Worm (Caenorhabditis elegans): ENCODE results near the gene F11D11.3.

Gene F11D11.3

ce11 chrV:18711362-18711761 is 48.7 kb downstream of the F11D11.3 start:
- TF ChIP-seq egl-27 (tag; optimal IDR thresholded peaks at IDR 0.05) (no peak), crh-2 (tag; optimal IDR thresholded peaks at IDR 0.05) (no peak), snpc-4 (tag; optimal IDR thresholded peaks at IDR 0.05) (no peak), ceh-16 (tag; optimal IDR thresholded peaks at IDR 0.05) (no peak), nhr-237 (tag; optimal IDR thresholded peaks at IDR 0.05) (no peak), mdl-1 (tag; optimal IDR thresholded peaks at IDR 0.05) (no peak), unc-62 (GFP tag; optimal IDR thresholded peaks at IDR 0.05) (no peak), fos-1 (tag; optimal IDR thresholded peaks at IDR 0.05) (no peak), nhr-12 (tag; optimal IDR thresholded peaks at IDR 0.05) (no peak), aly-2 (tag; optimal IDR thresholded peaks at IDR 0.05) (no peak), skn-1 (tag; optimal IDR thresholded peaks at IDR 0.05) (no peak), zag-1 (tag; optimal IDR thresholded peaks at IDR 0.05) (no peak), mab-5 (tag; optimal IDR thresholded peaks at IDR 0.05) (no peak), C34F6.9 (tag; optimal IDR thresholded peaks at IDR 0.05) (no peak), ama-1 (optimal IDR thresholded peaks at IDR 0.05) (no peak), dmd-4 (tag; optimal IDR thresholded peaks at IDR 0.05) (no peak), unc-39 (tag; optimal IDR thresholded peaks at IDR 0.05) (no peak), ztf-1 (GFP tag; conservative IDR thresholded peaks at IDR 0.05) (no peak), mbf-1 (tag; optimal IDR thresholded peaks at IDR 0.05) (no peak), nhr-25 (tag; optimal IDR thresholded peaks at IDR 0.05) (no peak)

ce11 chrV:18710045-18710490 is 50.0 kb downstream of the F11D11.3 start:
- TF ChIP-seq lsy-2 (tag; optimal IDR thresholded peaks at IDR 0.05) (peak in 1 of 2 experiments; percentile 64), sma-3 (GFP tag; optimal IDR thresholded peaks at IDR 0.05) (no peak), unc-62 (GFP tag; optimal IDR thresholded peaks at IDR 0.05) (no peak), peb-1 (tag; optimal IDR thresholded peaks at IDR 0.05) (no peak), nhr-6 (tag; optimal IDR thresholded peaks at IDR 0.05) (no peak), snpc-4 (tag; optimal IDR thresholded peaks at IDR 0.05) (no peak), ZK546.5 (tag; optimal IDR thresholded peaks at IDR 0.05) (no peak), C34F6.9 (tag; optimal IDR thresholded peaks at IDR 0.05) (peak; percentile 28), fos-1 (tag; optimal IDR thresholded peaks at IDR 0.05) (no peak), lin-11 (tag; optimal IDR thresholded peaks at IDR 0.05) (no peak), lin-39 (tag; optimal IDR thresholded peaks at IDR 0.05) (no peak), nhr-237 (tag; optimal IDR thresholded peaks at IDR 0.05) (no peak), blmp-1 (tag; optimal IDR thresholded peaks at IDR 0.05; ENCODE audit: insufficient read depth) (no peak), lin-13 (GFP tag; optimal IDR thresholded peaks at IDR 0.05) (peak; percentile 33), unc-55 (GFP tag; optimal IDR thresholded peaks at IDR 0.05) (peak; percentile 68), elt-3 (tag; optimal IDR thresholded peaks at IDR 0.05) (no peak), nhr-11 (tag; optimal IDR thresholded peaks at IDR 0.05) (no peak), dmd-4 (tag; optimal IDR thresholded peaks at IDR 0.05) (no peak), skn-1 (tag; optimal IDR thresholded peaks at IDR 0.05) (no peak), nhr-25 (tag; optimal IDR thresholded peaks at IDR 0.05) (no peak), sem-4 (tag; optimal IDR thresholded peaks at IDR 0.05) (peak; percentile 88), mab-5 (tag; optimal IDR thresholded peaks at IDR 0.05) (no peak), ztf-11 (tag; optimal IDR thresholded peaks at IDR 0.05) (no peak)

DNA sequence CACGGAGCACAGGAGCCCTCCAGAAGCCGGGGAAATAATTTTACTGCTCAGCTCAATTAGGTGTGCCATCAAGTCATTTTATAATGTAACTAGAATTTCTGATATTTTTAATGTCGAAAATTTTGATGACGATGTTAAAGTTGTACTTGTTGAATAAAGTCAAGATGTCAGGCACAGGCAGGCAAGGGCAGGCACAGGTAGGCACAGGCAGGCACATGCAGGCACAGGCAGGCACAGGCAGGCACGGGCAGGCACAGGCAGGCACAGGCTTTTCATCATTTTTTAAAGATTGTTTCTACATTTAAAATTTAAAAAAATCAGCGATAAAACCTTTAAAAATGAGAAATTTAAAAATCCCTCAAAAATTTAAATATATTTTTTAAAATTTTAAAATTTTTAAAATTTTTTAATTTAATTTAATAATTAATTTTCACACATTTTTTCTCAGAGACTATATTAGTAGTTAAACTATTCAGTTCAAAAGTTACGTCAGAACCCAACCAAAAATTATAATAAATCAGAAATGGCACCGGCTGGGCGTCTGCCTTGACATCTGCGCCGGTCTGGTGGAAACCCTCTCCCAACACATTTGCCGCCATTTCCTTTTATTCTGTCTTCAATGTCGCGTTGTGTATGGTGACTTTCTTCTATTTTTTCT is 50.7 kb downstream of the F11D11.3 start, which contains the start of gene Y17D7C.6:
TSS of gene Y17D7C.6 (plus strand) at position 608 of the 658 bp plus-strand sequence.
- TF ChIP-seq ZK546.5 (tag; optimal IDR thresholded peaks at IDR 0.05), result no peak
- TF ChIP-seq sem-4 (tag; optimal IDR thresholded peaks at IDR 0.05), result no peak
- no peak for TF ChIP-seq R02D3.7 (tag; optimal IDR thresholded peaks at IDR 0.05)
- TF ChIP-seq unc-62 (GFP tag; optimal IDR thresholded peaks at IDR 0.05), result no peak

- no peak for TF ChIP-seq nhr-77 (tag; optimal IDR thresholded peaks at IDR 0.05)
- TF ChIP-seq nhr-11 (tag; optimal IDR thresholded peaks at IDR 0.05), result no peak
- no peak for TF ChIP-seq nhr-25 (tag; optimal IDR thresholded peaks at IDR 0.05)
- TF ChIP-seq skn-1 (tag; optimal IDR thresholded peaks at IDR 0.05), result no peak
- TF ChIP-seq sem-4 (tag; optimal IDR thresholded peaks at IDR 0.05), result no peak
- TF ChIP-seq ztf-4 (tag; optimal IDR thresholded peaks at IDR 0.05), result no peak
- no peak for TF ChIP-seq nhr-237 (tag; optimal IDR thresholded peaks at IDR 0.05)
- no peak for TF ChIP-seq nhr-21 (tag; optimal IDR thresholded peaks at IDR 0.05)
- no peak for TF ChIP-seq R02D3.7 (tag; optimal IDR thresholded peaks at IDR 0.05)
- TF ChIP-seq lin-11 (tag; optimal IDR thresholded peaks at IDR 0.05), result no peak
- TF ChIP-seq lin-39 (tag; optimal IDR thresholded peaks at IDR 0.05), result no peak
- TF ChIP-seq nhr-129 (tag; optimal IDR thresholded peaks at IDR 0.05), result no peak
- TF ChIP-seq blmp-1 (tag; optimal IDR thresholded peaks at IDR 0.05; ENCODE audit: insufficient read depth), result no peak
- no peak for TF ChIP-seq zag-1 (tag; optimal IDR thresholded peaks at IDR 0.05)
- no peak for TF ChIP-seq ztf-11 (tag; optimal IDR thresholded peaks at IDR 0.05)
- no peak for TF ChIP-seq ztf-1 (GFP tag; conservative IDR thresholded peaks at IDR 0.05)
- TF ChIP-seq sma-3 (GFP tag; optimal IDR thresholded peaks at IDR 0.05), result no peak
- no peak for TF ChIP-seq unc-55 (GFP tag; optimal IDR thresholded peaks at IDR 0.05)
These were observed 52.1 kb downstream of the F11D11.3 start for ce11 chrV:18708015-18708414.
